Fruit fly (Drosophila melanogaster): ENCODE data around the gene CG5567.

dm6 chr3L:17804511-17804910 is 38.8 kb downstream of the CG5567 start, which contains the start of gene ais:
- TF ChIP-seq H2.0 (GFP tag; IDR thresholded peaks at IDR 0.05) (no peak), Atf3 (GFP tag; optimal IDR thresholded peaks at IDR 0.05) (no peak), fru (optimal IDR thresholded peaks at IDR 0.05) (no peak), Abd-B (GFP tag; optimal IDR thresholded peaks at IDR 0.05) (peak; percentile 7), sim (GFP tag; IDR thresholded peaks at IDR 0.05) (no peak), Lpt (GFP tag; optimal IDR thresholded peaks at IDR 0.05) (no peak), Usf (GFP tag; optimal IDR thresholded peaks at IDR 0.05) (no peak), da (GFP tag; optimal IDR thresholded peaks at IDR 0.05) (no peak), Bgb (GFP tag; IDR thresholded peaks at IDR 0.05; ENCODE audit: partially characterized antibody) (no peak), CG9817 (tag; optimal IDR thresholded peaks at IDR 0.05) (peak; percentile 22), sima (GFP tag; optimal IDR thresholded peaks at IDR 0.05) (no peak)
